Fruit fly (Drosophila melanogaster) whole organism, wandering third instar larva: Measurements from ENCODE around the gene CG33768.

Source experiments
- Abd-B ChIP-seq: fragments of >200 bp; optimal IDR thresholded peaks from 2 replicates; lab custom pipeline; 2017; ENCODE audit warnings: missing biosample characterization, missing genetic modification characterization
- CG32264 ChIP-seq: fragments of 200-800 bp; sonication (Bioruptor generic); optimal IDR thresholded peaks from 2 replicates; lab custom pipeline; 2016; ENCODE audit warnings: missing biosample characterization, missing genetic modification characterization
- CG9705 ChIP-seq: fragments of 200-800 bp; sonication (Bioruptor generic); optimal IDR thresholded peaks from 2 replicates; lab custom pipeline; 2018; ENCODE audit warnings: missing biosample characterization, mild to moderate bottlenecking, missing genetic modification characterization
- CrebA ChIP-seq: fragments of 200-800 bp; sonication (Bioruptor generic); optimal IDR thresholded peaks from 2 replicates; lab custom pipeline; 2016; ENCODE audit warnings: missing biosample characterization, mild to moderate bottlenecking, missing genetic modification characterization, borderline replicate concordance
- Dfd ChIP-seq: fragments of >200 bp; optimal IDR thresholded peaks from 2 replicates; lab custom pipeline; 2017; ENCODE audit warnings: missing biosample characterization, missing genetic modification characterization
- Dif ChIP-seq: fragments of 200-275, 200-300 bp; sonication (Bioruptor generic); optimal IDR thresholded peaks from 2 replicates; lab custom pipeline; 2018; ENCODE audit warnings: missing biosample characterization, missing genetic modification characterization; ENCODE audit not compliant: partially characterized antibody
- GATAd ChIP-seq: sonication (Bioruptor generic); optimal IDR thresholded peaks from 2 replicates; lab custom pipeline; 2016; ENCODE audit warnings: missing biosample characterization, missing genetic modification characterization
- Hnf4 ChIP-seq: fragments of 200-800 bp; sonication (Bioruptor generic); optimal IDR thresholded peaks from 2 replicates; lab custom pipeline; 2016; ENCODE audit warnings: missing biosample characterization, mild to moderate bottlenecking, missing genetic modification characterization
- Hr78 ChIP-seq: fragments of >200 bp; optimal IDR thresholded peaks from 2 replicates; lab custom pipeline; 2017; ENCODE audit warnings: missing biosample characterization, missing genetic modification characterization
- Hr83 ChIP-seq: fragments of 200-300 bp; sonication (Bioruptor generic); optimal IDR thresholded peaks from 2 replicates; lab custom pipeline; 2016; ENCODE audit warnings: missing biosample characterization, mild to moderate bottlenecking, missing genetic modification characterization, moderate library complexity; ENCODE audit not compliant: poor library complexity, severe bottlenecking
- Jra ChIP-seq: sonication (Bioruptor generic); optimal IDR thresholded peaks from 2 replicates; lab custom pipeline; 2016; ENCODE audit warnings: missing biosample characterization, missing genetic modification characterization
- Mio ChIP-seq: sonication (Bioruptor generic); optimal IDR thresholded peaks from 2 replicates; lab custom pipeline; 2016; ENCODE audit warnings: missing biosample characterization, missing genetic modification characterization
- Myc ChIP-seq: fragments of >200 bp; optimal IDR thresholded peaks from 2 replicates; lab custom pipeline; 2017
- N ChIP-seq: fragments of >200 bp; optimal IDR thresholded peaks from 2 replicates; lab custom pipeline; 2018; ENCODE audit warnings: missing biosample characterization, missing external identifiers, missing genetic modification characterization
- OdsH ChIP-seq: fragments of 200-800 bp; sonication (Bioruptor generic); optimal IDR thresholded peaks from 2 replicates; lab custom pipeline; 2016; ENCODE audit warnings: missing biosample characterization, mild to moderate bottlenecking, missing genetic modification characterization
- Rel ChIP-seq, 2 experiments: fragments of 200-800 bp; sonication (Bioruptor generic) in 1 of 2; optimal IDR thresholded peaks; 2 replicates in 1 of 2; 3 replicates in 1 of 2; lab custom pipeline; 2016 to 2019; ENCODE audit warnings: mild to moderate bottlenecking in 2 of 2, missing biosample characterization in 2 of 2, missing genetic modification characterization in 2 of 2, moderate library complexity in 1 of 2
- Sp1 ChIP-seq: fragments of 200-800 bp; sonication (Bioruptor generic); optimal IDR thresholded peaks from 3 replicates; lab custom pipeline; 2019; ENCODE audit warnings: missing biosample characterization, mild to moderate bottlenecking, missing genetic modification characterization, moderate library complexity
- brk ChIP-seq: fragments of 200-800 bp; sonication (Bioruptor generic); optimal IDR thresholded peaks from 2 replicates; lab custom pipeline; 2016; ENCODE audit warnings: missing biosample characterization, mild to moderate bottlenecking, missing genetic modification characterization
- dmrt93B ChIP-seq: fragments of 200-800 bp; sonication (Bioruptor generic); optimal IDR thresholded peaks from 2 replicates; lab custom pipeline; 2018; ENCODE audit warnings: missing biosample characterization, mild to moderate bottlenecking, missing genetic modification characterization
- dsf ChIP-seq: sonication (Bioruptor generic); optimal IDR thresholded peaks from 2 replicates; lab custom pipeline; 2016; ENCODE audit warnings: missing biosample characterization, missing genetic modification characterization, borderline replicate concordance
- ey ChIP-seq: fragments of 200-800 bp; sonication (Bioruptor generic); optimal IDR thresholded peaks from 2 replicates; lab custom pipeline; 2016; ENCODE audit warnings: missing biosample characterization, missing genetic modification characterization
- foxo ChIP-seq, 2 experiments: fragments of 200-800 bp; sonication (Bioruptor generic); optimal IDR thresholded peaks; 2 replicates in 1 of 2; 3 replicates in 1 of 2; lab custom pipeline; 2016 to 2017; ENCODE audit warnings: missing biosample characterization in 2 of 2, missing genetic modification characterization in 2 of 2
- fru ChIP-seq: fragments of 200-800 bp; sonication (Bioruptor generic); optimal IDR thresholded peaks from 3 replicates; lab custom pipeline; 2016; ENCODE audit warnings: missing biosample characterization, mild to moderate bottlenecking, missing genetic modification characterization
- h ChIP-seq: fragments of 200-800 bp; sonication (Bioruptor generic); optimal IDR thresholded peaks from 3 replicates; lab custom pipeline; 2016; ENCODE audit warnings: missing biosample characterization, mild to moderate bottlenecking, missing genetic modification characterization
- jim ChIP-seq: fragments of 175-275, 200-325 bp; sonication (Bioruptor generic); optimal IDR thresholded peaks from 2 replicates; lab custom pipeline; 2016; ENCODE audit warnings: missing biosample characterization, mild to moderate bottlenecking, missing genetic modification characterization
- lola ChIP-seq: fragments of >200 bp; optimal IDR thresholded peaks from 2 replicates; lab custom pipeline; 2017; ENCODE audit warnings: missing biosample characterization, missing genetic modification characterization
- psq ChIP-seq: fragments of 200-800 bp; sonication (Bioruptor generic); optimal IDR thresholded peaks from 3 replicates; lab custom pipeline; 2017; ENCODE audit warnings: missing biosample characterization, mild to moderate bottlenecking, missing genetic modification characterization, moderate library complexity
- sage ChIP-seq: fragments of 200-800 bp; sonication (Bioruptor generic); optimal IDR thresholded peaks from 2 replicates; lab custom pipeline; 2016; ENCODE audit warnings: missing biosample characterization, mild to moderate bottlenecking, missing genetic modification characterization
- tai ChIP-seq: sonication (Bioruptor generic); optimal IDR thresholded peaks from 2 replicates; lab custom pipeline; 2016; ENCODE audit warnings: missing biosample characterization, missing genetic modification characterization

Gene CG33768

dm6 chr3L:22634111-22634510, 12.9 kb upstream of the CG33768 start:
- TF ChIP-seq Hr78: no peak
- TF ChIP-seq Myc (lab: Kevin White, UChicago): peak; percentile 52

DNA sequence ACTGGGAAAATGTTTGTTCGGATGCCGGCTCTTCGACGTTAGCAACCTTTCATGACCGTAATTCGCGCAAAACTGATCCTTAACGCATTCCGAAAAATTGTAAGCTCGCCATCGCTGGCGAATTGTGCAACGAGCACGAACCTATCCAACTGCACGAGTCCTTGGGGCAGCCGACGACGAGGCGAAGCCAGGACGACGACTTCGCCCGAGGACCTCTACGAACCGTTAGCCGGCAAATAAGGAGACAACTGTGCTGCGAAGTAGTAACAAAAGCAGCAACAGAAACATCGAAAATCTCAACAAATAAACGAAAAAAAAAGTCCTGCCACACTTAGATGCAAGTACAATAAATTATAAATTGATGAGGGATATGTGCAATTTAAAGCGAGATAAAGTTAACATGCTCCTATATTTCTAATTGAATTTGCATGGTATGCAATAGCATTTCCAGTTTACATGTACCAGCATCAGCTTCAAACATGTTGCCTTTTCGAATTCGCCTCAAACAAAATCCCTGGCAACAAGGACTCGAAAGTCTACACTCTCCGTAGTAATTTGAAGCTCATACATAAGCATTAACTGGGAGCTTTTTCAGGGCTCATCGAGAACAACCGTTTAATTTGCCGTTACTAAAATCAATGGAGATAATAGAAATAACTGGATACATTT, 9.0 kb upstream of the CG33768 start, which contains the start of gene CG14459:
Gene CG14459, minus strand, starts transcription at position 51 of the 669 bp plus-strand sequence.
- no peak for TF ChIP-seq CG9705 (GFP tag; lab: Kevin White, UChicago)
- TF ChIP-seq h (GFP tag; lab: Kevin White, UChicago): no peak
- no peak for TF ChIP-seq Mio (GFP tag; lab: Kevin White, UChicago)
- no peak for TF ChIP-seq tai (GFP tag; lab: Kevin White, UChicago)
- TF ChIP-seq Abd-B (GFP tag; lab: Kevin White, UChicago): no peak
- TF ChIP-seq Jra (GFP tag; lab: Kevin White, UChicago): no peak
- TF ChIP-seq Dfd (GFP tag; lab: Kevin White, UChicago): no peak
- no peak for TF ChIP-seq dmrt93B (GFP tag; lab: Kevin White, UChicago)
- no peak for TF ChIP-seq brk
- TF ChIP-seq foxo (GFP tag; optimal IDR thresholded peaks at IDR 0.05; lab: Kevin White, UChicago): no peak
- no peak for TF ChIP-seq Hr83
- no peak for TF ChIP-seq Dif (GFP tag; lab: Kevin White, UChicago)
- no peak for TF ChIP-seq CG32264
- TF ChIP-seq Hr78: no peak

dm6 chr3L:22642276-22642900, 4.6 kb upstream of the CG33768 start:
- TF ChIP-seq dsf (no peak), Sp1 (GFP tag; lab: Kevin White, UChicago) (no peak), Abd-B (GFP tag; lab: Kevin White, UChicago) (no peak), N (GFP tag; lab: Kevin White, UChicago) (no peak), CG9705 (GFP tag; lab: Kevin White, UChicago) (no peak)
- TF ChIP-seq, all 38 proteins: peak for 0

DNA sequence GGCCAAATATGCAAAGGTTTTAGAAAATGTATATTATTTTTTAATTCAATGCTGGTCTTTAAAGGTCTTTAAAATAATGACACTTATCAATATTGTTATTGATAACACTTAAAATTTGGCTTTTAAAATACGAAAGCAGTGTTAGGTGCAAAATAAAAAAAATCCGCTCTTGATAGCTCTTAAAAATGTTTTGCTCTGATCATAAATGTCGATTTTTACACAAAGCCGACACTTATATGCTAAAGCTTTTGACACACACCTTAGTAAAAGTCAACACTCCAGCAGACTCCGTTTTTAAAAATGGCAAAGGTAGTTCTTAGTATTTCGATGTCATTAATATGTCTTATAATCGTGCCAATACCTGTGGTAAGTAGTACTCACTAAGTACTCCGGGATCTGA, 1.6 kb upstream of the CG33768 start, which contains the start of gene CG33766:
Gene CG33766, plus strand, starts transcription at position 301 of the 400 bp plus-strand sequence.
- TF ChIP-seq Rel (GFP tag; optimal IDR thresholded peaks at IDR 0.05; lab: Kevin White, UChicago) (no peak), Rel (tag; optimal IDR thresholded peaks at IDR 0.05; lab: Kevin White, UChicago) (no peak), Mio (GFP tag; lab: Kevin White, UChicago) (no peak), CG32264 (no peak), sage (GFP tag; lab: Kevin White, UChicago) (no peak), ey (GFP tag; lab: Kevin White, UChicago) (no peak), GATAd (GFP tag; lab: Kevin White, UChicago) (no peak), foxo (GFP tag; optimal IDR thresholded peaks at IDR 0.05; lab: Kevin White, UChicago) (no peak), CG9705 (GFP tag; lab: Kevin White, UChicago) (no peak), brk (no peak), fru (GFP tag; lab: Kevin White, UChicago) (no peak), CrebA (GFP tag; lab: Kevin White, UChicago) (no peak), jim (GFP tag; lab: Kevin White, UChicago) (no peak), lola (GFP tag; lab: Kevin White, UChicago) (no peak), dmrt93B (GFP tag; lab: Kevin White, UChicago) (no peak), Hnf4 (GFP tag; lab: Kevin White, UChicago) (no peak), dsf (no peak), Hr78 (no peak), psq (GFP tag; lab: Kevin White, UChicago) (no peak), OdsH (GFP tag; lab: Kevin White, UChicago) (no peak)

dm6 chr3L:22646007-22646406, 956 bp upstream of the CG33768 start, which contains the start of gene CG33767:
Gene CG33767, plus strand, starts transcription at chr3L:22646307.
- no peak for TF ChIP-seq Abd-B (GFP tag; lab: Kevin White, UChicago)
